Fruit fly (Drosophila melanogaster) whole organism: ENCODE measurements around the gene ScpX.

Experiments
- Dll ChIP-seq: fragments of >200 bp; optimal IDR thresholded peaks from 2 replicates; lab custom pipeline; 2017
- usp ChIP-seq: fragments of >200 bp; optimal IDR thresholded peaks from 2 replicates; lab custom pipeline; 2017; ENCODE audit warnings: missing biosample characterization, missing genetic modification characterization, mixed read lengths

dm6 chr2L:18843560-18843959, 12.5 kb downstream of the ScpX start:
- no peak for TF ChIP-seq Dll (lab: Kevin White, UChicago)
- no peak for TF ChIP-seq usp (GFP tag; lab: Kevin White, UChicago)
